Fruit fly (Drosophila melanogaster) whole organism, embryonic: ENCODE results near the gene mbc.
A peak's percentile ranks its signal among the peaks of the same experiment; 100 is the strongest.

Experiments
- ATbp ChIP-seq: fragments of 200-800 bp; sonication (Bioruptor generic); optimal IDR thresholded peaks from 2 replicates; lab custom pipeline; 2017; ENCODE audit warnings: missing biosample characterization, mild to moderate bottlenecking, missing genetic modification characterization, missing genetic modification reagents
- Antp ChIP-seq: fragments of 200-800 bp; sonication (Bioruptor generic); optimal IDR thresholded peaks from 3 replicates; lab custom pipeline; 2016; ENCODE audit warnings: missing biosample characterization, missing genetic modification characterization
- Blimp-1 ChIP-seq: fragments of 200-800 bp; sonication (Bioruptor generic); optimal IDR thresholded peaks from 3 replicates; lab custom pipeline; 2018; ENCODE audit warnings: missing biosample characterization, missing genetic modification characterization, mild to moderate bottlenecking, moderate library complexity, missing genetic modification reagents
- CG10543 ChIP-seq: fragments of 200-800 bp; sonication (Bioruptor generic); optimal IDR thresholded peaks from 3 replicates; lab custom pipeline; 2017; ENCODE audit warnings: missing biosample characterization, mild to moderate bottlenecking, missing genetic modification characterization, moderate library complexity
- CG11504 ChIP-seq: fragments of 200-800 bp; sonication (Bioruptor generic); optimal IDR thresholded peaks from 3 replicates; lab custom pipeline; 2019; ENCODE audit warnings: missing biosample characterization, mild to moderate bottlenecking, missing genetic modification characterization, moderate library complexity
- CG11723 ChIP-seq: fragments of 200-800 bp; sonication (Bioruptor generic); optimal IDR thresholded peaks from 2 replicates; lab custom pipeline; 2017; ENCODE audit warnings: missing biosample characterization, mild to moderate bottlenecking, missing genetic modification characterization
- CG13775 ChIP-seq: fragments of 200-800 bp; sonication (Bioruptor generic); optimal IDR thresholded peaks from 3 replicates; lab custom pipeline; 2017; ENCODE audit warnings: missing biosample characterization, mild to moderate bottlenecking, missing genetic modification characterization
- CG14441 ChIP-seq: fragments of 200-800 bp; sonication (Bioruptor generic); IDR thresholded peaks from 2 replicates; pipeline ENCODE4 v1.3.6; 2022; ENCODE audit warnings: missing biosample characterization, missing genetic modification characterization
- CG15073 ChIP-seq: fragments of 200-800 bp; sonication (Bioruptor generic); optimal IDR thresholded peaks from 2 replicates; lab custom pipeline; 2016; ENCODE audit warnings: missing biosample characterization, missing genetic modification characterization
- CG17385 ChIP-seq: fragments of 200-800 bp; sonication (Bioruptor generic); optimal IDR thresholded peaks from 3 replicates; lab custom pipeline; 2018; ENCODE audit warnings: missing biosample characterization, mild to moderate bottlenecking, missing genetic modification characterization
- CG32772 ChIP-seq: fragments of 200-800 bp; sonication (Bioruptor generic); IDR thresholded peaks from 2 replicates; pipeline ENCODE4 v1.3.6; 2022; ENCODE audit warnings: missing biosample characterization, missing genetic modification characterization
- CG42726 ChIP-seq: fragments of 200-800 bp; sonication (Bioruptor generic); IDR thresholded peaks from 2 replicates; pipeline ENCODE4 v1.3.6; 2022; ENCODE audit warnings: missing biosample characterization, missing genetic modification characterization; ENCODE audit not compliant: partially characterized antibody
- CG5953 ChIP-seq: fragments of 200-800 bp; sonication (Bioruptor generic); IDR thresholded peaks from 2 replicates; pipeline ENCODE4 v1.3.6; 2022; ENCODE audit warnings: missing biosample characterization, missing genetic modification characterization
- CG6813 ChIP-seq: fragments of 200-800 bp; sonication (Bioruptor generic); optimal IDR thresholded peaks from 2 replicates; lab custom pipeline; 2017; ENCODE audit warnings: missing biosample characterization, missing genetic modification characterization, mild to moderate bottlenecking, moderate library complexity, missing genetic modification reagents
- CG7271 ChIP-seq: fragments of 200-800 bp; sonication (Bioruptor generic); optimal IDR thresholded peaks from 2 replicates; lab custom pipeline; 2018; ENCODE audit warnings: missing biosample characterization, mild to moderate bottlenecking, missing genetic modification characterization, moderate library complexity
- CG7745 ChIP-seq: fragments of 200-800 bp; sonication (Bioruptor generic); optimal IDR thresholded peaks from 2 replicates; lab custom pipeline; 2018; ENCODE audit warnings: missing biosample characterization, mild to moderate bottlenecking, missing genetic modification characterization, moderate library complexity
- CG8924 ChIP-seq: fragments of 200-800 bp; optimal IDR thresholded peaks from 3 replicates; lab custom pipeline; 2019; ENCODE audit warnings: missing biosample characterization, mild to moderate bottlenecking, missing genetic modification characterization, moderate library complexity
- CG9932 ChIP-seq: fragments of 200-800 bp; sonication (Bioruptor generic); IDR thresholded peaks from 2 replicates; pipeline ENCODE4 v1.3.6; 2022; ENCODE audit warnings: missing biosample characterization, missing genetic modification characterization
- Dek ChIP-seq: fragments of 200-800 bp; sonication (Bioruptor generic); optimal IDR thresholded peaks from 3 replicates; lab custom pipeline; 2019; ENCODE audit warnings: missing biosample characterization, mild to moderate bottlenecking, missing genetic modification characterization, moderate library complexity
- Dp ChIP-seq: fragments of 200-800 bp; sonication (Bioruptor generic); optimal IDR thresholded peaks from 2 replicates; lab custom pipeline; 2018; ENCODE audit warnings: missing biosample characterization, mild to moderate bottlenecking, missing genetic modification characterization, moderate library complexity
- E2f2 ChIP-seq: fragments of 200-800 bp; sonication (Bioruptor generic); IDR thresholded peaks from 2 replicates; pipeline ENCODE4 v1.3.6; 2022; ENCODE audit warnings: missing biosample characterization, missing genetic modification characterization
- HmgD ChIP-seq: fragments of 200-800 bp; sonication (Bioruptor generic); optimal IDR thresholded peaks from 3 replicates; lab custom pipeline; 2016; ENCODE audit warnings: missing biosample characterization, missing genetic modification characterization
- Hr39 ChIP-seq: fragments of >200 bp; optimal IDR thresholded peaks from 2 replicates; lab custom pipeline; 2017
- Med ChIP-seq: fragments of 200-800 bp; sonication (Bioruptor generic); peaks from one replicate; lab custom pipeline; 2016; ENCODE audit warnings: missing biosample characterization, missing genetic modification characterization, mild to moderate bottlenecking, inconsistent platforms, moderate library complexity
- NC2β ChIP-seq: fragments of 200-800 bp; sonication (Bioruptor generic); optimal IDR thresholded peaks from 2 replicates; lab custom pipeline; 2016; ENCODE audit warnings: missing biosample characterization, missing genetic modification characterization
- Ptx1 ChIP-seq: fragments of 200-800 bp; sonication (Bioruptor generic); IDR thresholded peaks from 2 replicates; pipeline ENCODE4 v1.3.6; 2022; ENCODE audit warnings: missing biosample characterization, missing genetic modification characterization
- Rfx ChIP-seq: fragments of 200-800 bp; sonication (Bioruptor generic); IDR thresholded peaks from 2 replicates; pipeline ENCODE4 v1.3.6; 2022; ENCODE audit warnings: missing biosample characterization, missing genetic modification characterization
- Rx ChIP-seq: fragments of 200-800 bp; sonication (Bioruptor generic); IDR thresholded peaks from 2 replicates; pipeline ENCODE4 v1.3.6; 2022; ENCODE audit warnings: missing biosample characterization, missing genetic modification characterization
- Scr ChIP-seq: fragments of 200-800 bp; sonication (Bioruptor generic); IDR thresholded peaks from 2 replicates; pipeline ENCODE4 v1.3.6; 2022; ENCODE audit warnings: missing biosample characterization, missing genetic modification characterization; ENCODE audit not compliant: partially characterized antibody
- Sox102F ChIP-seq: fragments of 200-800 bp; sonication (Bioruptor generic); optimal IDR thresholded peaks from 2 replicates; lab custom pipeline; 2018; ENCODE audit warnings: missing biosample characterization, mild to moderate bottlenecking, missing genetic modification characterization, moderate library complexity
- al ChIP-seq: fragments of 200-800 bp; sonication (Bioruptor generic); IDR thresholded peaks from 2 replicates; pipeline ENCODE4 v1.3.6; 2022; ENCODE audit warnings: missing biosample characterization, missing genetic modification characterization
- bab2 ChIP-seq: fragments of 200-800 bp; sonication (Bioruptor generic); optimal IDR thresholded peaks from 2 replicates; lab custom pipeline; 2016; ENCODE audit warnings: missing biosample characterization, missing genetic modification characterization
- cato ChIP-seq: fragments of 200-800 bp; sonication (Bioruptor generic); optimal IDR thresholded peaks from 2 replicates; lab custom pipeline; 2016; ENCODE audit warnings: missing biosample characterization, missing genetic modification characterization, borderline replicate concordance
- chinmo ChIP-seq: fragments of 200-800 bp; sonication (Bioruptor generic); IDR thresholded peaks from 4 replicates; pipeline ENCODE4 v1.3.6; 2022; ENCODE audit warnings: missing biosample characterization, missing genetic modification characterization; ENCODE audit not compliant: partially characterized antibody
- chm ChIP-seq: fragments of 200-800 bp; sonication (Bioruptor generic); IDR thresholded peaks from 2 replicates; pipeline ENCODE4 v1.3.6; 2022; ENCODE audit warnings: missing biosample characterization, missing genetic modification characterization
- eyg ChIP-seq: fragments of 200-800 bp; sonication (Bioruptor generic); optimal IDR thresholded peaks from 3 replicates; lab custom pipeline; 2016; ENCODE audit warnings: missing biosample characterization, missing genetic modification characterization
- fd3F ChIP-seq: fragments of 200-800 bp; sonication (Bioruptor generic); optimal IDR thresholded peaks from 2 replicates; lab custom pipeline; 2018; ENCODE audit warnings: missing biosample characterization, mild to moderate bottlenecking, missing genetic modification characterization, moderate library complexity
- fd64A ChIP-seq: fragments of 200-800 bp; sonication (Bioruptor generic); optimal IDR thresholded peaks from 3 replicates; lab custom pipeline; 2018; ENCODE audit warnings: missing biosample characterization, mild to moderate bottlenecking, missing genetic modification characterization
- gce ChIP-seq: fragments of 200-800 bp; sonication (Bioruptor generic); IDR thresholded peaks from 3 replicates; pipeline ENCODE4 v1.3.6; 2022; ENCODE audit warnings: missing biosample characterization, missing genetic modification characterization
- mam ChIP-seq: fragments of 200-800 bp; sonication (Bioruptor generic); optimal IDR thresholded peaks from 3 replicates; lab custom pipeline; 2016; ENCODE audit warnings: missing biosample characterization, missing genetic modification characterization
- nau ChIP-seq: fragments of 200-800 bp; sonication (Bioruptor generic); optimal IDR thresholded peaks from 3 replicates; lab custom pipeline; 2017; ENCODE audit warnings: missing biosample characterization, mild to moderate bottlenecking, missing genetic modification characterization, missing genetic modification reagents
- odd ChIP-seq: fragments of 200-800 bp; sonication (Bioruptor generic); optimal IDR thresholded peaks from 2 replicates; lab custom pipeline; 2017; ENCODE audit warnings: missing biosample characterization, mild to moderate bottlenecking, missing genetic modification characterization
- org-1 ChIP-seq: fragments of 200-800 bp; sonication (Bioruptor generic); optimal IDR thresholded peaks from 2 replicates; lab custom pipeline; 2017; ENCODE audit warnings: missing biosample characterization, missing genetic modification characterization
- pho ChIP-seq: fragments of 200-800 bp; sonication (Bioruptor generic); optimal IDR thresholded peaks from 2 replicates; lab custom pipeline; 2016; ENCODE audit warnings: missing biosample characterization, missing genetic modification characterization
- prd ChIP-seq, 3 experiments: fragments of >200 bp in 2 of 3; fragments of 200-800 bp in 1 of 3; sonication (Bioruptor generic) in 1 of 3; optimal IDR thresholded peaks in 2 of 3; IDR thresholded peaks in 1 of 3; 2 replicates in 2 of 3; 3 replicates in 1 of 3; pipeline versions ENCODE4 v1.3.6 to Lab custom; 2017 to 2022; ENCODE audit warnings: missing biosample characterization in 1 of 3, missing genetic modification characterization in 1 of 3
- sd ChIP-seq: fragments of 200-800 bp; sonication (Bioruptor generic); optimal IDR thresholded peaks from 3 replicates; lab custom pipeline; 2018; ENCODE audit warnings: missing biosample characterization, mild to moderate bottlenecking, missing genetic modification characterization, moderate library complexity
- slp2 ChIP-seq: fragments of 200-800 bp; sonication (Bioruptor generic); optimal IDR thresholded peaks from 2 replicates; lab custom pipeline; 2016; ENCODE audit warnings: missing biosample characterization, missing genetic modification characterization
- so ChIP-seq: fragments of 200-800 bp; sonication (Bioruptor generic); IDR thresholded peaks from 3 replicates; pipeline ENCODE4 v1.3.6; 2022; ENCODE audit warnings: missing biosample characterization, missing genetic modification characterization
- tio ChIP-seq: fragments of 200-800 bp; sonication (Bioruptor generic); optimal IDR thresholded peaks from 2 replicates; lab custom pipeline; 2017; ENCODE audit warnings: missing biosample characterization, missing genetic modification characterization, inconsistent platforms

mbc gene

DNA sequence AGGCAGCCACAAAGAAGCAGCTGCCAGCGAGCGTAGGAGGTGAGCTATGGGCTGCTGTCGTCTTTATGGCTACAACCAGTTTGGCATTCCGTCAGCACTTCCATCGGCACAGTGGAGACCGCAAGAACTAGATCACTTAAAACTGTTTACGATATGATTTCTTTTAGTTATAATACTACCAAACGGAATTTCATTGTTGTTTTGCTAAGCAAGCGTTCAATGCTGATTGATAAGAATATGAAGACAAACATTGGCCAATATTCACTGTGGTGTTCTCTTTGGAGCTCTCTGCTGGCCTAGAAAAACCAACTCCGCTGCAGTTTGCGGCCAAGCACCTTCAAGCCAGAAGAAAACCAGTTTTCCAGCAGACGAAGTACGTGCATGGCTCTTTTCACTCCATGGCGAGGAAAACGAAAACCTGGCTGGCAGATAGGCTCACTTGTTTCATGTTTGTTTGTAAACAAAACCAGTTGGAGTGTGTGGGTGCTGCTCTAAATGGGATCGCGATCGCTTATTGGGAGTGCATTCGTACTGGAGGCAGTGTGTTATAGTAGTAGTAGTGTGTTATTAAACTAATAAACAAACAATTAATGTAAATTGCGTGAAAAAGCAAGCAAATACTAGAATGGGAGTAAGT lies 36.1 kb downstream of the mbc start:
- peak; percentile 26 for TF ChIP-seq CG10543
- TF ChIP-seq nau, result no peak
- peak; percentile 26; the same call in 1 of the 2 replicates for TF ChIP-seq chm (GFP tag; lab: Robert Waterston, UW)
- TF ChIP-seq NC2β, result no peak
- TF ChIP-seq Rfx (GFP tag; lab: Robert Waterston, UW), result peak; percentile 56
- TF ChIP-seq fd64A (GFP tag; lab: Kevin White, UChicago), result peak; percentile 27
- no peak for TF ChIP-seq cato (GFP tag; lab: Kevin White, UChicago)
- no peak for TF ChIP-seq CG11504 (tag; lab: Kevin White, UChicago)
- TF ChIP-seq CG13775, result no peak
- no peak for TF ChIP-seq al (GFP tag; lab: Robert Waterston, UW)
- no peak for TF ChIP-seq CG15073
- TF ChIP-seq eyg (GFP tag; lab: Kevin White, UChicago), result no peak
- peak; percentile 86 for TF ChIP-seq sd (tag; lab: Kevin White, UChicago)
- no peak for TF ChIP-seq Dp (GFP tag; lab: Kevin White, UChicago)
- no peak for TF ChIP-seq tio
- TF ChIP-seq so, result no peak
- no peak for TF ChIP-seq Scr (GFP tag; lab: Robert Waterston, UW)
- peak; percentile 2 for TF ChIP-seq bab2
- TF ChIP-seq CG42726 (GFP tag; lab: Robert Waterston, UW), result no peak
- no peak for TF ChIP-seq Sox102F (GFP tag; lab: Kevin White, UChicago)
- no peak for TF ChIP-seq HmgD (GFP tag; lab: Kevin White, UChicago)
- TF ChIP-seq prd (optimal IDR thresholded peaks at IDR 0.05; lab: Kevin White, UChicago), result no peak
- TF ChIP-seq prd (GFP tag; IDR thresholded peaks at IDR 0.05; lab: Robert Waterston, UW), result peak; percentile 31; the same call in 1 of the 3 replicates
- TF ChIP-seq odd (GFP tag; lab: Kevin White, UChicago), result no peak
- TF ChIP-seq CG7745, result no peak
- peak; percentile 36; the same call in 1 of the 2 replicates for TF ChIP-seq E2f2 (GFP tag; lab: Robert Waterston, UW)
- peak; percentile 77 for TF ChIP-seq Med (GFP tag; lab: Kevin White, UChicago)
- no peak for TF ChIP-seq Dek (tag; lab: Kevin White, UChicago)
- TF ChIP-seq slp2 (GFP tag; lab: Kevin White, UChicago), result no peak
- 0 out of 2 replicates have a peak, but pooled peaks have one; percentile 37 for TF ChIP-seq CG9932
- peak; percentile 56 for TF ChIP-seq CG14441 (GFP tag; lab: Robert Waterston, UW)
- TF ChIP-seq fd3F, result peak; percentile 25
- no peak for TF ChIP-seq CG17385 (GFP tag; lab: Kevin White, UChicago)
- peak; percentile 8 for TF ChIP-seq mam (GFP tag; lab: Kevin White, UChicago)
- TF ChIP-seq CG32772 (GFP tag; lab: Robert Waterston, UW), result peak; percentile 33; the same call in 1 of the 2 replicates
- 0 out of 2 replicates have a peak, but pooled peaks have one; percentile 6 for TF ChIP-seq CG5953 (GFP tag; lab: Robert Waterston, UW)
- TF ChIP-seq Blimp-1 (GFP tag; lab: Kevin White, UChicago), result peak; percentile 40
- peak; percentile 49 for TF ChIP-seq ATbp (GFP tag; lab: Kevin White, UChicago)
- 0 out of 2 replicates have a peak, but pooled peaks have one; percentile 20 for TF ChIP-seq Ptx1 (GFP tag; lab: Robert Waterston, UW)
- TF ChIP-seq Rx (GFP tag; lab: Robert Waterston, UW), result 0 out of 2 replicates have a peak, but pooled peaks have one; percentile 28
- peak; percentile 77; the same call in 3 of the 4 replicates for TF ChIP-seq chinmo (GFP tag; lab: Robert Waterston, UW)
- TF ChIP-seq Antp (GFP tag; lab: Kevin White, UChicago), result no peak
- TF ChIP-seq gce (GFP tag; lab: Robert Waterston, UW), result 0 out of 3 replicates have a peak, but pooled peaks have one; percentile 41
- no peak for TF ChIP-seq CG11723 (GFP tag; lab: Kevin White, UChicago)
- TF ChIP-seq org-1 (GFP tag; lab: Kevin White, UChicago), result no peak
- TF ChIP-seq pho (GFP tag; lab: Kevin White, UChicago), result peak; percentile 1
- no peak for TF ChIP-seq CG7271 (tag; lab: Kevin White, UChicago)
- TF ChIP-seq CG6813 (GFP tag; lab: Kevin White, UChicago), result no peak
- TF ChIP-seq CG8924 (tag; lab: Kevin White, UChicago), result peak; percentile 22
- no peak for TF ChIP-seq Hr39 (lab: Kevin White, UChicago)
